Worm (Caenorhabditis elegans) whole organism, young adult: ENCODE results near the gene T22E5.1.

Experiments used
- B0019.2 ChIP-seq: fragments of 200-800 bp; sonication (Bioruptor generic); conservative IDR thresholded peaks from 2 replicates; pipeline ENCODE4 v1.3.6; 2022; ENCODE audit warnings: missing genetic modification reagents, missing genetic modification characterization, missing compliant biosample characterization
- B0261.1 ChIP-seq: sonication (generic microtip); optimal IDR thresholded peaks from 2 replicates; lab custom pipeline; 2016; ENCODE audit warnings: mild to moderate bottlenecking, missing genetic modification characterization, moderate library complexity, missing compliant biosample characterization
- F10E7.11 ChIP-seq: sonication (generic microtip); optimal IDR thresholded peaks from 2 replicates; lab custom pipeline; 2017; ENCODE audit warnings: mild to moderate bottlenecking, missing genetic modification characterization, moderate library complexity, missing compliant biosample characterization
- F23B12.7 ChIP-seq: sonication (generic microtip); optimal IDR thresholded peaks from 2 replicates; lab custom pipeline; 2017; ENCODE audit warnings: missing genetic modification characterization, mild to moderate bottlenecking, missing compliant biosample characterization, antibody characterized with exemption, moderate library complexity; ENCODE audit not compliant: insufficient read depth
- F55B11.4 ChIP-seq: sonication (generic microtip); optimal IDR thresholded peaks from 2 replicates; lab custom pipeline; 2016; ENCODE audit warnings: missing compliant biosample characterization, missing genetic modification characterization, borderline replicate concordance; ENCODE audit not compliant: insufficient read depth
- K12H6.12 ChIP-seq: fragments of 200-800 bp; sonication (Bioruptor generic); optimal IDR thresholded peaks from 2 replicates; lab custom pipeline; 2018; ENCODE audit warnings: mild to moderate bottlenecking, missing genetic modification characterization, missing compliant biosample characterization
- Y67H2A.10 ChIP-seq: fragments of 200-800 bp; sonication (Bioruptor generic); conservative IDR thresholded peaks from 2 replicates; pipeline ENCODE4 v1.3.6; 2022; ENCODE audit warnings: missing genetic modification reagents, missing genetic modification characterization, missing compliant biosample characterization
- ZK185.1 ChIP-seq: sonication (generic microtip); optimal IDR thresholded peaks from 2 replicates; lab custom pipeline; 2016; ENCODE audit warnings: mild to moderate bottlenecking, missing genetic modification characterization, missing compliant biosample characterization; ENCODE audit not compliant: poor library complexity, severe bottlenecking
- ama-1 ChIP-seq, 3 experiments: fragments of 150-350 bp in 1 of 3; sonication (generic microtip) in 2 of 3; optimal IDR thresholded peaks; 2 replicates each; lab custom pipeline; 2014 to 2018; ENCODE audit warnings: missing biosample characterization in 2 of 3, missing genetic modification characterization in 2 of 3, missing genetic modification reagents in 2 of 3
- aptf-3 ChIP-seq: fragments of 200-800 bp; sonication (Bioruptor generic); IDR thresholded peaks from 2 replicates; pipeline ENCODE4 v1.3.6; 2022; ENCODE audit warnings: missing genetic modification characterization, missing compliant biosample characterization
- atf-7 ChIP-seq: sonication (generic microtip); optimal IDR thresholded peaks from 2 replicates; lab custom pipeline; 2017; ENCODE audit warnings: mild to moderate bottlenecking, missing genetic modification characterization, missing compliant biosample characterization
- attf-6 ChIP-seq: fragments of 200-800 bp; sonication (Bioruptor generic); IDR thresholded peaks from 2 replicates; pipeline ENCODE4 v1.3.6; 2022; ENCODE audit warnings: missing genetic modification reagents, missing genetic modification characterization, missing compliant biosample characterization
- dpff-1 ChIP-seq: sonication (generic microtip); optimal IDR thresholded peaks from 2 replicates; lab custom pipeline; 2017; ENCODE audit warnings: mild to moderate bottlenecking, missing genetic modification characterization, missing compliant biosample characterization
- egl-44 ChIP-seq: fragments of 200-800 bp; sonication (Bioruptor generic); IDR thresholded peaks from 2 replicates; pipeline ENCODE4 v1.3.6; 2022; ENCODE audit warnings: missing genetic modification reagents, missing genetic modification characterization, missing compliant biosample characterization
- ets-4 ChIP-seq: fragments of 200-800 bp; sonication (Bioruptor generic); optimal IDR thresholded peaks from 2 replicates; lab custom pipeline; 2018; ENCODE audit warnings: mild to moderate bottlenecking, missing genetic modification characterization, missing compliant biosample characterization
- hlh-12 ChIP-seq: sonication (generic microtip); optimal IDR thresholded peaks from 2 replicates; lab custom pipeline; 2016; ENCODE audit warnings: missing genetic modification characterization, missing compliant biosample characterization
- hmg-20 ChIP-seq: fragments of 200-800 bp; sonication (Bioruptor generic); IDR thresholded peaks from 2 replicates; pipeline ENCODE4 v1.3.6; 2022; ENCODE audit warnings: missing genetic modification reagents, missing genetic modification characterization, missing compliant biosample characterization
- hsf-1 ChIP-seq: fragments of 200-800 bp; sonication (Bioruptor generic); IDR thresholded peaks from 2 replicates; pipeline ENCODE4 v1.3.6; 2022; ENCODE audit warnings: missing genetic modification reagents, missing genetic modification characterization, missing compliant biosample characterization
- let-607 ChIP-seq, 2 experiments: fragments of 200-800 bp in 1 of 2; sonication (Bioruptor generic) in 1 of 2; sonication (generic microtip) in 1 of 2; optimal IDR thresholded peaks; 2 replicates each; lab custom pipeline; 2016 to 2018; ENCODE audit warnings: mild to moderate bottlenecking in 2 of 2, missing compliant biosample characterization in 2 of 2, missing genetic modification characterization in 2 of 2, moderate library complexity in 2 of 2, missing genotype in 1 of 2
- lin-35 ChIP-seq, 3 experiments: fragments of 150-350 bp in 2 of 3; sonication (generic microtip) in 1 of 3; optimal IDR thresholded peaks; 2 replicates each; lab custom pipeline; 2014 to 2018; ENCODE audit warnings: missing biosample characterization in 3 of 3, missing genetic modification characterization in 3 of 3, missing genetic modification reagents in 3 of 3
- lir-1 ChIP-seq: fragments of 200-800 bp; sonication (Bioruptor generic); conservative IDR thresholded peaks from 2 replicates; pipeline ENCODE4 v1.3.6; 2022; ENCODE audit warnings: missing genetic modification reagents, missing genetic modification characterization, missing compliant biosample characterization
- madf-10 ChIP-seq: sonication (generic microtip); optimal IDR thresholded peaks from 2 replicates; lab custom pipeline; 2016; ENCODE audit warnings: mild to moderate bottlenecking, missing genetic modification characterization, missing compliant biosample characterization
- madf-3 ChIP-seq: fragments of 200-800 bp; sonication (Bioruptor generic); IDR thresholded peaks from 2 replicates; pipeline ENCODE4 v1.3.6; 2022; ENCODE audit warnings: missing genetic modification reagents, missing genetic modification characterization, missing compliant biosample characterization
- madf-6 ChIP-seq: fragments of 200-800 bp; sonication (Bioruptor generic); IDR thresholded peaks from 2 replicates; pipeline ENCODE4 v1.3.6; 2022; ENCODE audit warnings: missing genetic modification reagents, missing genetic modification characterization, missing compliant biosample characterization
- nfya-1 ChIP-seq: sonication (generic microtip); optimal IDR thresholded peaks from 2 replicates; lab custom pipeline; 2017; ENCODE audit warnings: antibody characterized with exemption, missing compliant biosample characterization, missing genetic modification characterization, borderline replicate concordance; ENCODE audit not compliant: insufficient read depth
- nfyb-1 ChIP-seq: fragments of 200-800 bp; sonication (Bioruptor generic); IDR thresholded peaks from 2 replicates; pipeline ENCODE4 v1.3.6; 2022; ENCODE audit warnings: missing genetic modification reagents, missing genetic modification characterization, missing compliant biosample characterization
- nhr-27 ChIP-seq: fragments of 200-800 bp; sonication (Bioruptor generic); optimal IDR thresholded peaks from 2 replicates; lab custom pipeline; 2018; ENCODE audit warnings: mild to moderate bottlenecking, missing genetic modification characterization, moderate library complexity, missing compliant biosample characterization
- nhr-80 ChIP-seq: sonication (generic microtip); optimal IDR thresholded peaks from 2 replicates; lab custom pipeline; 2016; ENCODE audit warnings: missing genetic modification characterization, missing compliant biosample characterization
- nhr-90 ChIP-seq: sonication (generic microtip); optimal IDR thresholded peaks from 2 replicates; lab custom pipeline; 2016; ENCODE audit warnings: missing genotype, mild to moderate bottlenecking, missing genetic modification characterization, missing compliant biosample characterization
- rcor-1 ChIP-seq: fragments of 200-800 bp; sonication (Bioruptor generic); IDR thresholded peaks from 2 replicates; pipeline ENCODE4 v1.3.6; 2022; ENCODE audit warnings: missing genetic modification reagents, missing genetic modification characterization, missing compliant biosample characterization
- repo-1 ChIP-seq: sonication (generic microtip); optimal IDR thresholded peaks from 2 replicates; lab custom pipeline; 2017; ENCODE audit warnings: mild to moderate bottlenecking, missing genetic modification characterization, missing compliant biosample characterization
- sdz-38 ChIP-seq: sonication (generic microtip); optimal IDR thresholded peaks from 2 replicates; lab custom pipeline; 2016; ENCODE audit warnings: missing genotype, missing genetic modification characterization, missing compliant biosample characterization
- snpc-4 ChIP-seq, 5 experiments: fragments of 150-350 bp in 1 of 5; sonication (generic microtip) in 4 of 5; optimal IDR thresholded peaks; 2 replicates each; lab custom pipeline; 2014 to 2018; ENCODE audit warnings: missing genetic modification characterization in 5 of 5, missing biosample characterization in 3 of 5, antibody characterized with exemption in 2 of 5, mild to moderate bottlenecking in 2 of 5, missing compliant biosample characterization in 2 of 5, missing genotype in 2 of 5, moderate library complexity in 2 of 5, missing genetic modification reagents in 1 of 5
- tlf-1 ChIP-seq: fragments of 200-800 bp; sonication (Bioruptor generic); optimal IDR thresholded peaks from 2 replicates; lab custom pipeline; 2018; ENCODE audit warnings: mild to moderate bottlenecking, missing genetic modification characterization, missing compliant biosample characterization
- unc-62 ChIP-seq: fragments of 150-350 bp; optimal IDR thresholded peaks from 2 replicates; lab custom pipeline; 2014; ENCODE audit warnings: missing biosample characterization, missing genetic modification reagents, missing genetic modification characterization
- ztf-22 ChIP-seq: fragments of 200-800 bp; sonication (Bioruptor generic); optimal IDR thresholded peaks from 2 replicates; lab custom pipeline; 2018; ENCODE audit warnings: mild to moderate bottlenecking, missing genetic modification characterization, moderate library complexity, missing compliant biosample characterization
- ztf-28 ChIP-seq: fragments of 200-800 bp; sonication (Bioruptor generic); IDR thresholded peaks from 2 replicates; pipeline ENCODE4 v1.3.6; 2022; ENCODE audit warnings: missing genetic modification reagents, missing genetic modification characterization, missing compliant biosample characterization

The T22E5.1 gene

DNA sequence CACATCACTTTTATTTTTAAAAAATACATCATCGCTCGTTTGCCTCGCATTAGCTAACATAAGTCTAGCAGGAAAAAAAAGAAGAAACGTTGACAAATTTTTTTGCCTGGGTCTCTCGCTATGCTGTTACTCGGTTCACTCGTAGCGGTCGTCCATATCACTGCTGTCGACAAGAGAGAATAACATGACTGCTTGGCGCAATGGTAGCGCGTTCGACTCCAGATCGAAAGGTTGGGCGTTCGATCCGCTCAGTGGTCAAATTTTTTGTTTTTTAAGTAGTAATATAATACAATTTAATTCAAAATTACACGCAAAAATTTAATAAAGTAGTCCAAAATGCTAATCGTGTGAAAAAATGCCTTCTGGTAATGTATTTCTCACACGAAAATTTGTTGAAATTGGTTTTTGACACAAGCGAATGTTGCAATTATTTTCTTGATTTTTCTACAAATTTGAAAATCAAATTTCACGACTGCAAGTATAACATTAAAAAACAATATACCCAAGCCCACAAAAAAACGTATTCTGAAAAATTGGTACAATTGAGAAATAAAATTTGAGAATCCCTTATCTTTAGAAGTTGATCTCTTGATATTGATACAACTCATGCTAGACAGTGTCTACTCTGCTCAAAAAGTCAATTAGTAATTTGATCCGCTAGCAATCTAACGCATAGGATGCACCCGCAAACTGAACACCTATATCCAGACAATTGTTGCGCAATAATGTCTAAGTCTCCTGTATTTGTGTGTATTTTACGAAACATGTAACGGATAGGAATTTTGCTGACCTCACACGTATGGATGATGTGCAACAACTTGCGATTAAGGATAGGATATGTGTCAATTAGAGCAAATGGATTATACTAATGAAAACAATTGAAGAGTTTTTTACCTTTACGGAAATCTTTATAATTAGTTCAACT is 41.2 kb upstream of the T22E5.1 start (continued):
- TF ChIP-seq let-607 (tag; optimal IDR thresholded peaks at IDR 0.05; lab: Kevin White, UChicago) = peak; percentile 39 to 67
- peak; percentile 81 for TF ChIP-seq nhr-90
- no peak for TF ChIP-seq madf-6 (GFP tag; lab: Robert Waterston, UW)
- TF ChIP-seq, all 124 proteins: peak for 61

ce11 chrX:6373348-6373747 is 39.3 kb upstream of the T22E5.1 start, which contains the start of gene C03B1.17:
C03B1.17 (plus strand) TSS chrX:6373648.
- TF ChIP-seq aptf-3 (GFP tag; lab: Robert Waterston, UW) = no peak
- no peak for TF ChIP-seq hlh-12 (tag; lab: Kevin White, UChicago)
- no peak for TF ChIP-seq hsf-1 (GFP tag; lab: Robert Waterston, UW)
- TF ChIP-seq dpff-1 (tag; lab: Kevin White, UChicago) = no peak
- TF ChIP-seq egl-44 (GFP tag; lab: Robert Waterston, UW) = no peak
- TF ChIP-seq ZK185.1 (tag; lab: Kevin White, UChicago) = no peak

DNA sequence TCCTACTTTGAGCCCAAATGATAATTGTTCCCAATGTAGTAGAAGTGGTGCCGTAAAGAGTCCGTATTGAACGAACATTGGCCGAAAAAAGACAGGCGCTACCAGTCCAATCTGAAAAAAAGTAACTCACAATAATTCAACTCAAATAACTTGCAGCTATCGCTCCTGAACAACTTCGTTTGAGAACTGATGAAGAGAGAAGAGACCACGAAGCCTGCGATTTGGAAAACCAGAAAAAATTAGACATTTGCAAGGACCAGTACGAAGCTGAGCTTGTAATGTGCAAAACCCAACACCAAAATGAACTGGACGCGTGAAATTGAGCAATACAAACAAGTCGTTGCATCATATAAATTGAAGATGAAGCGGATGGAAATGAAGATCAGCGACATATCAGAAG is 38.2 kb upstream of the T22E5.1 start, which contains the start of gene C03B1.1:
C03B1.1 (plus strand) TSS at position 301 of the 400 bp plus-strand sequence.
- TF ChIP-seq ets-4 (GFP tag; lab: Kevin White, UChicago) = no peak
- TF ChIP-seq repo-1 = no peak
- TF ChIP-seq F55B11.4 (tag; lab: Kevin White, UChicago) = no peak
- TF ChIP-seq Y67H2A.10 = no peak
- TF ChIP-seq, all 124 proteins: peak for 0

- TF ChIP-seq B0019.2 (GFP tag; lab: Robert Waterston, UW) (no peak), nhr-80 (peak; percentile 27), ama-1 (optimal IDR thresholded peaks at IDR 0.05; lab: Kevin White, UChicago) (peak; percentile 74), ama-1 (GFP tag; optimal IDR thresholded peaks at IDR 0.05; lab: Kevin White, UChicago) (no peak)
Observed at ce11 chrX:6377634-6378288, 34.9 kb upstream of the T22E5.1 start, which contains the start of gene lmp-1. lmp-1 (minus strand) TSS chrX:6377684.

DNA sequence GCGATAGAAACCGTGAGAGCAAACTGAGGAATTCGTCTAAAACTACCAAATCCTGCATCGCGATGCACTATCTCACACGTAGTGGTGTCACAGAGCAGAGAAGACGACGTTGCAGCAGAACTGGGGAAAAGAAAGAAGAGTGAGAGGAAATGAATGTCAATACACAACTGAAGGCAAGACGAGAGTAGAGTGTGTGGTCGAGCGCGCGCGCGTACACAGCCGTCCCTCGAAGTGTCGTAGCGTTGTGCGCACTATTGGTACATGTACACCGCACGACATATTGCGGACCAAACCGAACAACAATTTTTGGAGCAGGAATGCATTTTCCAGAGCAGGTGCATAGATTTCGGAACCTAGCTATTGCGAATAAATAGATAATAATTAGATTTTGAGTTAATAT is 34.3 kb upstream of the T22E5.1 start:
- no peak for TF ChIP-seq F23B12.7 (tag; lab: Kevin White, UChicago)
- no peak for TF ChIP-seq ztf-28 (GFP tag; lab: Robert Waterston, UW)
- peak; percentile 78 for TF ChIP-seq K12H6.12 (tag; lab: Kevin White, UChicago)
- no peak for TF ChIP-seq sdz-38 (tag; lab: Kevin White, UChicago)
- TF ChIP-seq lir-1 (GFP tag; lab: Robert Waterston, UW) = no peak
- TF ChIP-seq ets-4 (GFP tag; lab: Kevin White, UChicago) = peak; percentile 39
- TF ChIP-seq unc-62 (GFP tag; lab: Kevin White, UChicago) = no peak
- no peak for TF ChIP-seq atf-7 (tag; lab: Kevin White, UChicago)
- peak; percentile 34 for TF ChIP-seq madf-10 (tag; lab: Kevin White, UChicago)
- no peak for TF ChIP-seq lin-35 (GFP tag; optimal IDR thresholded peaks at IDR 0.05; lab: Kevin White, UChicago)
- TF ChIP-seq hmg-20 (GFP tag; lab: Robert Waterston, UW) = no peak
- TF ChIP-seq nfyb-1 (GFP tag; lab: Robert Waterston, UW) = peak; percentile 47; the same call in 1 of the 2 replicates
- TF ChIP-seq nhr-27 (tag; lab: Kevin White, UChicago) = no peak
- TF ChIP-seq F10E7.11 = no peak
- TF ChIP-seq attf-6 (GFP tag; lab: Robert Waterston, UW) = no peak
- TF ChIP-seq rcor-1 = peak; percentile 25; the same call in 1 of the 2 replicates
- 0 out of 2 replicates have a peak, but pooled peaks have one; percentile 52 for TF ChIP-seq madf-3 (GFP tag; lab: Robert Waterston, UW)
- no peak for TF ChIP-seq tlf-1
- peak; percentile 10 for TF ChIP-seq B0261.1 (tag; lab: Kevin White, UChicago)
- TF ChIP-seq nfya-1 (tag; lab: Kevin White, UChicago) = no peak
- no peak for TF ChIP-seq snpc-4 (GFP tag; optimal IDR thresholded peaks at IDR 0.05; lab: Kevin White, UChicago)
- peak in 1 of 4 experiments; percentile 42 for TF ChIP-seq snpc-4 (tag; optimal IDR thresholded peaks at IDR 0.05; lab: Kevin White, UChicago)
- peak; percentile 36 for TF ChIP-seq ztf-22 (GFP tag; lab: Kevin White, UChicago)
